Fruit fly (Drosophila melanogaster) whole organism, embryonic: ENCODE measurements around the gene dsx-c73A.

Experiments used
- Atf6 ChIP-seq: fragments of 200-800 bp; sonication (Bioruptor generic); IDR thresholded peaks from 2 replicates; pipeline ENCODE4 v1.3.6; 2022; ENCODE audit warnings: missing biosample characterization, missing genetic modification characterization
- Awh ChIP-seq: fragments of 200-800 bp; sonication (Bioruptor generic); IDR thresholded peaks from 2 replicates; pipeline ENCODE4, ENCODE4 v1.3.6; 2022; ENCODE audit warnings: missing biosample characterization, missing genetic modification characterization
- C15 ChIP-seq: fragments of 200-800 bp; sonication (Bioruptor generic); IDR thresholded peaks from 3 replicates; pipeline ENCODE4 v1.3.6; 2022; ENCODE audit warnings: missing biosample characterization, missing genetic modification characterization
- CG10979 ChIP-seq: fragments of 200-800 bp; sonication (Bioruptor generic); optimal IDR thresholded peaks from 2 replicates; lab custom pipeline; 2018; ENCODE audit warnings: missing biosample characterization, mild to moderate bottlenecking, missing genetic modification characterization, moderate library complexity
- CG12071 ChIP-seq: fragments of 200-800 bp; sonication (Bioruptor generic); optimal IDR thresholded peaks from 3 replicates; lab custom pipeline; 2018; ENCODE audit warnings: missing biosample characterization, mild to moderate bottlenecking, missing genetic modification characterization
- CG12236 ChIP-seq: fragments of 200-800 bp; sonication (Bioruptor generic); optimal IDR thresholded peaks from 2 replicates; lab custom pipeline; 2016; ENCODE audit warnings: missing biosample characterization, missing genetic modification characterization
- CG12769 ChIP-seq: fragments of 200-800 bp; sonication (Bioruptor generic); optimal IDR thresholded peaks from 2 replicates; lab custom pipeline; 2019; ENCODE audit warnings: missing biosample characterization, mild to moderate bottlenecking, missing genetic modification characterization, moderate library complexity
- CG13123 ChIP-seq: fragments of 200-800 bp; sonication (Bioruptor generic); optimal IDR thresholded peaks from 2 replicates; lab custom pipeline; 2016; ENCODE audit warnings: missing biosample characterization, missing genetic modification characterization
- CG17186 ChIP-seq: fragments of 200-800 bp; sonication (Bioruptor generic); optimal IDR thresholded peaks from 3 replicates; lab custom pipeline; 2017; ENCODE audit warnings: missing biosample characterization, missing genetic modification reagents, missing genetic modification characterization
- CG32767 ChIP-seq: fragments of 200-800 bp; sonication (Bioruptor generic); IDR thresholded peaks from 2 replicates; pipeline ENCODE4 v1.3.6; 2022; ENCODE audit warnings: missing biosample characterization, missing genetic modification characterization
- CG42726 ChIP-seq: fragments of 200-800 bp; sonication (Bioruptor generic); IDR thresholded peaks from 2 replicates; pipeline ENCODE4 v1.3.6; 2022; ENCODE audit warnings: missing biosample characterization, missing genetic modification characterization; ENCODE audit not compliant: partially characterized antibody
- CG4360 ChIP-seq: fragments of 200-800 bp; sonication (Bioruptor generic); IDR thresholded peaks from 2 replicates; pipeline ENCODE4 v1.3.6; 2022; ENCODE audit warnings: missing biosample characterization, missing genetic modification characterization
- CG6683 ChIP-seq: fragments of 200-800 bp; sonication (Bioruptor generic); optimal IDR thresholded peaks from 2 replicates; lab custom pipeline; 2017; ENCODE audit warnings: missing biosample characterization, mild to moderate bottlenecking, missing genetic modification characterization, missing genetic modification reagents
- CG6791 ChIP-seq: fragments of 200-800 bp; sonication (Bioruptor generic); IDR thresholded peaks from 3 replicates; pipeline ENCODE4 v1.3.6; 2022; ENCODE audit warnings: missing biosample characterization, missing genetic modification characterization; ENCODE audit not compliant: partially characterized antibody
- CG6854 ChIP-seq: fragments of 200-800 bp; sonication (Bioruptor generic); optimal IDR thresholded peaks from 3 replicates; lab custom pipeline; 2017; ENCODE audit warnings: missing biosample characterization, mild to moderate bottlenecking, missing genetic modification characterization
- Deaf1 ChIP-seq: fragments of 200-800 bp; optimal IDR thresholded peaks from 3 replicates; lab custom pipeline; 2019; ENCODE audit warnings: missing biosample characterization, mild to moderate bottlenecking, missing genetic modification characterization, moderate library complexity
- Dref ChIP-seq: fragments of 200-800 bp; sonication (Bioruptor generic); IDR thresholded peaks from 2 replicates; pipeline ENCODE4 v1.3.6; 2022; ENCODE audit warnings: missing biosample characterization, missing genetic modification characterization
- Gug ChIP-seq: fragments of 200-800 bp; sonication (Bioruptor generic); IDR thresholded peaks from 4 replicates; pipeline ENCODE4 v1.3.6; 2022; ENCODE audit warnings: missing biosample characterization, missing genetic modification characterization
- HmgZ ChIP-seq: fragments of 200-800 bp; sonication (Bioruptor generic); optimal IDR thresholded peaks from 2 replicates; lab custom pipeline; 2018; ENCODE audit warnings: missing biosample characterization, mild to moderate bottlenecking, missing genetic modification characterization
- Hr3 ChIP-seq: fragments of 200-800 bp; sonication (Bioruptor generic); optimal IDR thresholded peaks from 3 replicates; lab custom pipeline; 2016; ENCODE audit warnings: missing biosample characterization, missing genetic modification characterization
- Med ChIP-seq: fragments of 200-800 bp; sonication (Bioruptor generic); peaks from one replicate; lab custom pipeline; 2016; ENCODE audit warnings: missing biosample characterization, missing genetic modification characterization, mild to moderate bottlenecking, inconsistent platforms, moderate library complexity
- NC2β ChIP-seq: fragments of 200-800 bp; sonication (Bioruptor generic); optimal IDR thresholded peaks from 2 replicates; lab custom pipeline; 2016; ENCODE audit warnings: missing biosample characterization, missing genetic modification characterization
- Rfx ChIP-seq: fragments of 200-800 bp; sonication (Bioruptor generic); IDR thresholded peaks from 2 replicates; pipeline ENCODE4 v1.3.6; 2022; ENCODE audit warnings: missing biosample characterization, missing genetic modification characterization
- Taf1 ChIP-seq: fragments of 200-800 bp; sonication (Bioruptor generic); IDR thresholded peaks from 2 replicates; pipeline ENCODE4 v1.3.6; 2022; ENCODE audit warnings: missing biosample characterization, missing genetic modification characterization
- Trl ChIP-seq, 3 experiments: fragments of >200 bp in 2 of 3; fragments of 200-800 bp in 1 of 3; sonication (Bioruptor generic) in 1 of 3; optimal IDR thresholded peaks; 2 replicates in 1 of 3; 3 replicates in 2 of 3; lab custom pipeline; 2016 to 2017; ENCODE audit warnings: missing biosample characterization in 1 of 3, missing genetic modification characterization in 1 of 3
- ara ChIP-seq: fragments of 200-800 bp; sonication (Bioruptor generic); IDR thresholded peaks from 2 replicates; pipeline ENCODE4 v1.3.6; 2022; ENCODE audit warnings: missing biosample characterization, missing genetic modification characterization
- bbx ChIP-seq: fragments of 200-800 bp; sonication (Bioruptor generic); IDR thresholded peaks from 2 replicates; pipeline ENCODE4 v1.3.6; 2022; ENCODE audit warnings: missing biosample characterization, missing genetic modification characterization; ENCODE audit not compliant: partially characterized antibody
- btn ChIP-seq: fragments of 200-800 bp; sonication (Bioruptor generic); optimal IDR thresholded peaks from 2 replicates; lab custom pipeline; 2016; ENCODE audit warnings: missing biosample characterization, missing genetic modification characterization
- cas ChIP-seq: fragments of 200-800 bp; sonication (Bioruptor generic); IDR thresholded peaks from 2 replicates; pipeline ENCODE4 v1.3.6; 2022; ENCODE audit warnings: missing biosample characterization, missing genetic modification characterization
- caup ChIP-seq: fragments of 200-800 bp; sonication (Bioruptor generic); optimal IDR thresholded peaks from 3 replicates; lab custom pipeline; 2017; ENCODE audit warnings: missing biosample characterization, mild to moderate bottlenecking, missing genetic modification characterization, moderate library complexity; ENCODE audit not compliant: severe bottlenecking
- chif ChIP-seq, 2 experiments: fragments of 200-800 bp; sonication (Bioruptor generic); optimal IDR thresholded peaks; 3 replicates each; lab custom pipeline; 2016; ENCODE audit warnings: missing biosample characterization in 2 of 2, missing genetic modification characterization in 2 of 2
- crc ChIP-seq: fragments of 200-800 bp; sonication (Bioruptor generic); optimal IDR thresholded peaks from 2 replicates; lab custom pipeline; 2016; ENCODE audit warnings: missing biosample characterization, missing genetic modification characterization
- croc ChIP-seq: fragments of 200-800 bp; sonication (Bioruptor generic); conservative IDR thresholded peaks from 3 replicates; pipeline ENCODE4 v1.3.6; 2022; ENCODE audit warnings: missing biosample characterization, missing genetic modification characterization
- crol ChIP-seq: fragments of 200-800 bp; sonication (Bioruptor generic); IDR thresholded peaks from 2 replicates; pipeline ENCODE4 v1.3.6; 2022; ENCODE audit warnings: missing biosample characterization, missing genetic modification characterization
- eve ChIP-seq, 2 experiments: fragments of >200 bp; optimal IDR thresholded peaks; 2 replicates each; lab custom pipeline; 2017; ENCODE audit warnings: missing biosample characterization in 2 of 2, missing genetic modification characterization in 2 of 2
- fd64A ChIP-seq: fragments of 200-800 bp; sonication (Bioruptor generic); optimal IDR thresholded peaks from 3 replicates; lab custom pipeline; 2018; ENCODE audit warnings: missing biosample characterization, mild to moderate bottlenecking, missing genetic modification characterization
- kah ChIP-seq: fragments of 200-800 bp; sonication (Bioruptor generic); optimal IDR thresholded peaks from 2 replicates; lab custom pipeline; 2018; ENCODE audit warnings: missing biosample characterization, mild to moderate bottlenecking, missing genetic modification characterization
- lbe ChIP-seq: fragments of 200-800 bp; sonication (Bioruptor generic); optimal IDR thresholded peaks from 2 replicates; lab custom pipeline; 2016; ENCODE audit warnings: missing biosample characterization, mild to moderate bottlenecking, missing genetic modification characterization
- maf-S ChIP-seq: fragments of 200-800 bp; sonication (Bioruptor generic); optimal IDR thresholded peaks from 2 replicates; lab custom pipeline; 2016; ENCODE audit warnings: missing biosample characterization, missing genetic modification characterization
- mirr ChIP-seq: fragments of 200-800 bp; sonication (Bioruptor generic); optimal IDR thresholded peaks from 3 replicates; lab custom pipeline; 2018; ENCODE audit warnings: missing biosample characterization, mild to moderate bottlenecking, missing genetic modification characterization
- phol ChIP-seq: fragments of 200-800 bp; sonication (Bioruptor generic); optimal IDR thresholded peaks from 3 replicates; lab custom pipeline; 2018; ENCODE audit warnings: missing biosample characterization, mild to moderate bottlenecking, missing genetic modification characterization, moderate library complexity
- psq ChIP-seq: fragments of 200-800 bp; sonication (Bioruptor generic); optimal IDR thresholded peaks from 2 replicates; lab custom pipeline; 2017; ENCODE audit warnings: missing biosample characterization, missing genetic modification characterization
- pum ChIP-seq: fragments of 200-800 bp; sonication (Bioruptor generic); optimal IDR thresholded peaks from 2 replicates; lab custom pipeline; 2016; ENCODE audit warnings: missing biosample characterization, missing genetic modification characterization
- schlank ChIP-seq: fragments of 200-800 bp; sonication (Bioruptor generic); optimal IDR thresholded peaks from 2 replicates; lab custom pipeline; 2018; ENCODE audit warnings: missing biosample characterization, mild to moderate bottlenecking, missing genetic modification characterization
- sens-2 ChIP-seq: fragments of 200-800 bp; sonication (Bioruptor generic); IDR thresholded peaks from 2 replicates; pipeline ENCODE4 v1.3.6; 2022; ENCODE audit warnings: missing biosample characterization, missing genetic modification characterization
- slp2 ChIP-seq: fragments of 200-800 bp; sonication (Bioruptor generic); optimal IDR thresholded peaks from 2 replicates; lab custom pipeline; 2016; ENCODE audit warnings: missing biosample characterization, missing genetic modification characterization
- tio ChIP-seq: fragments of 200-800 bp; sonication (Bioruptor generic); optimal IDR thresholded peaks from 2 replicates; lab custom pipeline; 2017; ENCODE audit warnings: missing biosample characterization, missing genetic modification characterization, inconsistent platforms
- yki ChIP-seq: fragments of >200 bp; optimal IDR thresholded peaks from 3 replicates; lab custom pipeline; 2018
- zen ChIP-seq: fragments of 200-800 bp; sonication (Bioruptor generic); optimal IDR thresholded peaks from 3 replicates; lab custom pipeline; 2018; ENCODE audit warnings: missing biosample characterization, mild to moderate bottlenecking, missing genetic modification characterization, moderate library complexity

dsx-c73A gene

DNA sequence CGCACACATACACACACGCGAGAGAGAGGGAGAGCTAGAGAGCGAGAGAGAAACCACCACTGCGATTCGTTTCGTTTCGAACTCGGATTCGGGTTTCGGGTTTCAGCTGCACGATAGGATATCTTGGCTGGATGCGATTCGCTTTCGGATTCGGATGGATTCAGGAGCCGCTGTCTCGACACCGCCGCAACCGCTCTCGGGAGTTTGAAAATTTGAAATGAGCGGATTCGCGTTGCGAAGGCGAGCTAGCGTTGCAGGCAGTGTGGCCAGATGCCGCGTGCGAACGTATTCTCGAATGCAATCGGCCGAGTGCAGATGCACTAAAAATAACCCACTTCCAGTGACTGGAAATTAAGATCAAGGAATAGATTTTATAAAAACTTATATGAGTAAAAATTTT, 40.2 kb downstream of the dsx-c73A start, which contains the start of gene fax (continued):
- no peak for TF ChIP-seq ara (GFP tag; lab: Robert Waterston, UW)
- TF ChIP-seq bbx (GFP tag; lab: Robert Waterston, UW), result peak; percentile 55
- no peak for TF ChIP-seq schlank (tag; lab: Kevin White, UChicago)
- no peak for TF ChIP-seq crol
- no peak for TF ChIP-seq psq (GFP tag; lab: Kevin White, UChicago)
- TF ChIP-seq HmgZ (tag; lab: Kevin White, UChicago), result no peak
- peak; percentile 85 for TF ChIP-seq CG42726 (GFP tag; lab: Robert Waterston, UW)
- TF ChIP-seq C15, result no peak
- TF ChIP-seq croc, result no peak

DNA sequence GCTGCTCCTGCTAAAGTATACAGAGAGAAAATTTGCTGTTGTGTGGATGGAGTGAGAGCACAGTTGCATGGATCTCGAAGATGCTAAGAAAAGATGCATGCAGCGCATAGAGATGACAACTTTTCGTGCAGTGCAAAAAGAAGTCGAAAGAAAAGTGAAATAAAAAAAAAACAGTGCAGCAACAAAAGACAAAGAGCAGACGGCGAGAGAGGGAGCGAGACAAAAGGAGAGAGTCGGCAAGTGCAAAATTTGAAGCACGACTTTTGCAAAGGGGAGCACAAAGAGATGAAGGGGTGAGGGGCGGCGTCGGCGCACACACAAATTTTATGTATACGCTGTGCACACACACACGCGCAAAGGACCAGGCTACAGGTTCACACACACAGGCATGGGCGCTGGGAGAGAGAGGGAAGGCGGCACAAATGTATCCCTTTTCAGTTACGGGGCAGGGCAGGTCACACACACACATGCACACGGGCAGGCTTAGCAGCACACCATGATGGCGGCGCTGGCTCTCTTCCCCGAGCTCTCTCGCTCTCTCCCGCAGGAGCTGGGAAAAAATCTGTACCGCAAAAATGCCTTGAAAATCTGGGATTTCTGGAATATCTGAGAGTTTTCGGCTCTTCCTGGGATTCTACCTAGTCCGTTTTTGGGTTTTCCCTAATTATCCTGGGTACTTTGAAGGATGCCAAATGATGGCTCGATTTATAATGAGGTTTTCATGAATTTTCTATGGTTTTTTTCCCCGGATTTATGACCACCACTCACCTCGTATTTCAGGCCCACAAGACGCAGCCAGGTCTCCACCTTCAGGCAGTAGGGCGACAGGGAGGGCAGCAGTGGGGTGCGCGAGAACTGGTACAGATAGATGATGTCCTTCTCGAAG, 41.3 kb downstream of the dsx-c73A start:
- TF ChIP-seq phol (peak; percentile 54), Atf6 (GFP tag; lab: Robert Waterston, UW) (no peak), pum (GFP tag; lab: Kevin White, UChicago) (no peak), CG32767 (GFP tag; lab: Robert Waterston, UW) (peak; percentile 93), Awh (no peak), Rfx (GFP tag; lab: Robert Waterston, UW) (no peak), Hr3 (GFP tag; lab: Kevin White, UChicago) (no peak), lbe (GFP tag; lab: Kevin White, UChicago) (peak; percentile 71), Dref (GFP tag; lab: Robert Waterston, UW) (no peak), fd64A (GFP tag; lab: Kevin White, UChicago) (no peak), CG6683 (no peak), tio (GFP tag; lab: Kevin White, UChicago) (no peak), eve (GFP tag; optimal IDR thresholded peaks at IDR 0.05; lab: Kevin White, UChicago) (no peak), CG12071 (GFP tag; lab: Kevin White, UChicago) (no peak), btn (GFP tag; lab: Kevin White, UChicago) (no peak), Gug (GFP tag; lab: Robert Waterston, UW) (no peak), crc (GFP tag; lab: Kevin White, UChicago) (no peak), Deaf1 (tag; lab: Kevin White, UChicago) (peak; percentile 36), CG12236 (GFP tag; lab: Kevin White, UChicago) (no peak), CG13123 (GFP tag; lab: Kevin White, UChicago) (no peak), kah (GFP tag; lab: Kevin White, UChicago) (no peak), cas (GFP tag; lab: Robert Waterston, UW) (no peak), Med (GFP tag; lab: Kevin White, UChicago) (peak; percentile 78), sens-2 (no peak), maf-S (GFP tag; lab: Kevin White, UChicago) (no peak), CG4360 (GFP tag; lab: Robert Waterston, UW) (peak; percentile 23; the same call in 1 of the 2 replicates), yki (lab: Kevin White, UChicago) (peak; percentile 21), Taf1 (GFP tag; lab: Robert Waterston, UW) (no peak), mirr (GFP tag; lab: Kevin White, UChicago) (no peak), CG6854 (GFP tag; lab: Kevin White, UChicago) (no peak), CG12769 (tag; lab: Kevin White, UChicago) (no peak), slp2 (no peak), chif (GFP tag; optimal IDR thresholded peaks at IDR 0.05; lab: Kevin White, UChicago) (no peak), caup (GFP tag; lab: Kevin White, UChicago) (no peak), CG10979 (no peak), zen (peak; percentile 78), Trl (optimal IDR thresholded peaks at IDR 0.05; lab: Kevin White, UChicago) (peak; percentile 73 to 89), Trl (GFP tag; optimal IDR thresholded peaks at IDR 0.05; lab: Kevin White, UChicago) (no peak), NC2β (GFP tag; lab: Kevin White, UChicago) (no peak), CG6791 (GFP tag; lab: Robert Waterston, UW) (0 out of 3 replicates have a peak, but pooled peaks have one; percentile 7), CG17186 (GFP tag; lab: Kevin White, UChicago) (no peak)
